Worm (Caenorhabditis elegans) whole organism, midembryonic: Measurements from ENCODE around the gene clec-243.

Experiments
- T22C8.4 ChIP-seq: fragments of 200-800 bp; sonication (Bioruptor generic); IDR thresholded peaks from 2 replicates; pipeline ENCODE4 v1.3.6; 2022; ENCODE audit warnings: missing genetic modification characterization, missing compliant biosample characterization
- cog-1 ChIP-seq: sonication (generic microtip); optimal IDR thresholded peaks from 2 replicates; lab custom pipeline; 2016; ENCODE audit warnings: missing genetic modification characterization, missing compliant biosample characterization
- flt-1 ChIP-seq: fragments of 200-800 bp; sonication (Bioruptor generic); IDR thresholded peaks from 2 replicates; pipeline ENCODE4 v1.3.6; 2022; ENCODE audit warnings: missing genetic modification characterization, missing compliant biosample characterization
- klf-2 ChIP-seq: fragments of 200-800 bp; sonication (Bioruptor generic); conservative IDR thresholded peaks from 2 replicates; pipeline ENCODE4 v1.3.6; 2022; ENCODE audit warnings: missing genetic modification reagents, missing genetic modification characterization, missing compliant biosample characterization
- med-1 ChIP-seq: sonication (generic microtip); optimal IDR thresholded peaks from 2 replicates; lab custom pipeline; 2017; ENCODE audit warnings: missing genetic modification characterization, mild to moderate bottlenecking, missing compliant biosample characterization, antibody characterized with exemption, missing genetic modification reagents; ENCODE audit not compliant: insufficient read depth
- ref-1 ChIP-seq: fragments of 200-800 bp; sonication (Bioruptor generic); conservative IDR thresholded peaks from 2 replicates; pipeline ENCODE4 v1.3.6; 2022; ENCODE audit warnings: missing genetic modification reagents, missing genetic modification characterization, missing compliant biosample characterization
- tab-1 ChIP-seq: fragments of 200-800 bp; sonication (Bioruptor generic); IDR thresholded peaks from 2 replicates; pipeline ENCODE4 v1.3.6; 2022; ENCODE audit warnings: missing genetic modification characterization, missing compliant biosample characterization
- ztf-23 ChIP-seq: fragments of 200-800 bp; sonication (Bioruptor generic); IDR thresholded peaks from 2 replicates; pipeline ENCODE4 v1.3.6; 2022; ENCODE audit warnings: missing genetic modification reagents, missing genetic modification characterization, missing compliant biosample characterization
- ztf-29 ChIP-seq: fragments of 200-800 bp; sonication (Bioruptor generic); IDR thresholded peaks from 2 replicates; pipeline ENCODE4 v1.3.6; 2022; ENCODE audit warnings: missing genetic modification reagents, missing genetic modification characterization, missing compliant biosample characterization

DNA sequence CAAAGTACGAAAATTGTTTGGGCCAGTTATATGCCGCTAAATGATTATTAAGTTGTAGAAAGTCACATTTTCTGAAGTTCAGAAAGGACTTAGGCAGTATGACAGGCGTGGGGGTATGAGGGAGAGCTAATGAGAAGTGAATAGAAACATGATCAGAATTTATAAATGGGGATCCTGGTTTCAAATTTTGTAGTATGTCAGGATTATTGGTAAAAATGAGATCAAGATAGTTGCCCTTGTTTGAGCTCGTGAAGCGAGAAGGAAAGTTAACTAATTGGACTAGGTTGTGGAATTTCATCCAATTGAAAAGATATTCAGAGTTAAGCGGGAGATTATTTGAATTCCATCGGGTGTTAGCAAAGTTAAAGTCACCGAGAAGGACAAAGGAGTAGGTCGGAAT is 16.4 kb downstream of the clec-243 start:
- TF ChIP-seq med-1 (GFP tag; lab: Kevin White, UChicago) (no peak), T22C8.4 (GFP tag; lab: Robert Waterston, UW) (no peak), klf-2 (GFP tag; lab: Robert Waterston, UW) (no peak), cog-1 (tag; lab: Kevin White, UChicago) (no peak), flt-1 (GFP tag; lab: Robert Waterston, UW) (no peak), ref-1 (GFP tag; lab: Robert Waterston, UW) (no peak), tab-1 (GFP tag; lab: Robert Waterston, UW) (no peak), ztf-23 (GFP tag; lab: Robert Waterston, UW) (no peak), ztf-29 (GFP tag; lab: Robert Waterston, UW) (no peak)
